Fruit fly (Drosophila melanogaster): ENCODE measurements around the gene Ugt36D1.

The Ugt36D1 gene

dm6 chr2L:18864093-18864492 is 40.7 kb downstream of the Ugt36D1 start:
- TF ChIP-seq CG32121 (GFP tag; IDR thresholded peaks at IDR 0.05): no peak
- no peak for TF ChIP-seq CG13204 (GFP tag; optimal IDR thresholded peaks at IDR 0.05)
- TF ChIP-seq gl (tag; optimal IDR thresholded peaks at IDR 0.05): no peak
- TF ChIP-seq CG14655 (GFP tag; optimal IDR thresholded peaks at IDR 0.05): no peak
- TF ChIP-seq CG9948 (tag; optimal IDR thresholded peaks at IDR 0.05): no peak

DNA sequence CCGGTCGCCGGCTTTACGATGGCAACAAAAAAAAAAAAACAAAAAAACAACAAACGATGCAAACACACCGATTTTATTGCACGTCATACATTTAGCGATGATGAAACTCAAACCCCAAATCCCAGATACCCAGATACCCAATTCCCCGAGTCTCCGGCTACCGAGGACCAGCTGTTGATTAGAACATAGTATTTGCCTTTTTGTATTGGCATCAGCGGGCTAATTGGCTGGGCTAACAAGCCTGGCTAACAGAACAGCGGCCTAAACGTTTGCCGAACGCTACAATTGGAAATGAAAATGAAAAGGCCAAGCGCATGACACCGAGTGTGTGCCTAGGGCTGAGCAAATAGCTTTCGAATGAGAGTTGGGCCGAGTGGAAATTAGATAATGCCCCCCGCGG is 41.6 kb downstream of the Ugt36D1 start:
- TF ChIP-seq D1 (tag; optimal IDR thresholded peaks at IDR 0.05) (no peak), EcR (GFP tag; optimal IDR thresholded peaks at IDR 0.05) (no peak), gl (tag; optimal IDR thresholded peaks at IDR 0.05) (no peak), rn (GFP tag; IDR thresholded peaks at IDR 0.05) (no peak), CG12605 (GFP tag; IDR thresholded peaks at IDR 0.05) (no peak), Snoo (tag; optimal IDR thresholded peaks at IDR 0.05) (no peak), Pif1A (GFP tag; optimal IDR thresholded peaks at IDR 0.05) (no peak), CG14655 (GFP tag; optimal IDR thresholded peaks at IDR 0.05) (no peak), CG10348 (GFP tag; IDR thresholded peaks at IDR 0.05) (no peak), CG17806 (tag; optimal IDR thresholded peaks at IDR 0.05) (no peak), CG9948 (tag; optimal IDR thresholded peaks at IDR 0.05) (no peak), CG13204 (GFP tag; optimal IDR thresholded peaks at IDR 0.05) (no peak), CG8301 (tag; optimal IDR thresholded peaks at IDR 0.05) (no peak)

DNA sequence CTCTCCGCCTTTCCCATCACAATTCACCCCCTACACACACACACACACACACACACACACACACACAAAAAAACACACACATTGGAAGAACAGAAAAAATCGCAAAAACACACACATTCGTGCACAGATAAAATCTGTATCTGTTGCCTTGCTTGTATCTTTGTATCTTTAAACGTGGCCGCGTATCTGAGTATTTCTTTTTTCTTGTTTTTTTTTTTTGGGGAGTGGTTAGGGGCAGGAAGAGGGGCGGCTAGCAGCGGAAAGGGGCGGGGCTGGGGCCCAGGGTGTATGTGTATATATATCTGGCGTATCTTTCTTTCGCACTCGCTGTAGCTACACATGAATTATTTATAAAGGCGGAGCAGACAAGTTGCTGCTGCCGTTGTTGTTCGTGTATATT is 43.2 kb downstream of the Ugt36D1 start:
- TF ChIP-seq CG15710 (tag; optimal IDR thresholded peaks at IDR 0.05): no peak
- TF ChIP-seq CG32121 (GFP tag; IDR thresholded peaks at IDR 0.05): no peak
- TF ChIP-seq CG34367 (tag; optimal IDR thresholded peaks at IDR 0.05): peak; percentile 15
- no peak for TF ChIP-seq Pif1B (GFP tag; optimal IDR thresholded peaks at IDR 0.05)
- TF ChIP-seq D1 (tag; optimal IDR thresholded peaks at IDR 0.05): no peak
- no peak for TF ChIP-seq CG13204 (GFP tag; optimal IDR thresholded peaks at IDR 0.05)
- TF ChIP-seq CG14655 (GFP tag; optimal IDR thresholded peaks at IDR 0.05): no peak
- no peak for TF ChIP-seq CG12605 (GFP tag; IDR thresholded peaks at IDR 0.05)
- peak; percentile 33; the same call in 1 of the 3 replicates for TF ChIP-seq CG4496 (GFP tag; IDR thresholded peaks at IDR 0.05)
- no peak for TF ChIP-seq rn (GFP tag; IDR thresholded peaks at IDR 0.05)
- TF ChIP-seq Ets98B (GFP tag; IDR thresholded peaks at IDR 0.05): 0 out of 2 replicates have a peak, but pooled peaks have one; percentile 11
- TF ChIP-seq Snoo (tag; optimal IDR thresholded peaks at IDR 0.05): peak; percentile 20
- TF ChIP-seq CG10348 (GFP tag; IDR thresholded peaks at IDR 0.05): no peak
- no peak for TF ChIP-seq Pif1A (GFP tag; optimal IDR thresholded peaks at IDR 0.05)
- no peak for TF ChIP-seq EcR (GFP tag; optimal IDR thresholded peaks at IDR 0.05)
- TF ChIP-seq CG8301 (tag; optimal IDR thresholded peaks at IDR 0.05): no peak
- TF ChIP-seq fd96Ca (GFP tag; IDR thresholded peaks at IDR 0.05): no peak
- TF ChIP-seq CG8159 (tag; optimal IDR thresholded peaks at IDR 0.05): no peak
- TF ChIP-seq gl (tag; optimal IDR thresholded peaks at IDR 0.05): peak; percentile 3
- no peak for TF ChIP-seq CG9948 (tag; optimal IDR thresholded peaks at IDR 0.05)
- TF ChIP-seq CG17806 (tag; optimal IDR thresholded peaks at IDR 0.05): no peak

dm6 chr2L:18867815-18868214 is 44.5 kb downstream of the Ugt36D1 start:
- TF ChIP-seq D1 (tag; optimal IDR thresholded peaks at IDR 0.05) (no peak), CG32121 (GFP tag; IDR thresholded peaks at IDR 0.05) (no peak), CG14655 (GFP tag; optimal IDR thresholded peaks at IDR 0.05) (no peak), CG9948 (tag; optimal IDR thresholded peaks at IDR 0.05) (no peak), Snoo (tag; optimal IDR thresholded peaks at IDR 0.05) (no peak), Pif1B (GFP tag; optimal IDR thresholded peaks at IDR 0.05) (no peak), EcR (GFP tag; optimal IDR thresholded peaks at IDR 0.05) (no peak), CG8301 (tag; optimal IDR thresholded peaks at IDR 0.05) (no peak), CG12605 (GFP tag; IDR thresholded peaks at IDR 0.05) (no peak), CG8159 (tag; optimal IDR thresholded peaks at IDR 0.05) (no peak), CG13204 (GFP tag; optimal IDR thresholded peaks at IDR 0.05) (no peak), CG10348 (GFP tag; IDR thresholded peaks at IDR 0.05) (no peak), CG15710 (tag; optimal IDR thresholded peaks at IDR 0.05) (no peak)

dm6 chr2L:18871822-18872221 is 48.5 kb downstream of the Ugt36D1 start:
- TF ChIP-seq CG8159 (tag; optimal IDR thresholded peaks at IDR 0.05): no peak
- peak; percentile 2 for TF ChIP-seq CG34367 (tag; optimal IDR thresholded peaks at IDR 0.05)

DNA sequence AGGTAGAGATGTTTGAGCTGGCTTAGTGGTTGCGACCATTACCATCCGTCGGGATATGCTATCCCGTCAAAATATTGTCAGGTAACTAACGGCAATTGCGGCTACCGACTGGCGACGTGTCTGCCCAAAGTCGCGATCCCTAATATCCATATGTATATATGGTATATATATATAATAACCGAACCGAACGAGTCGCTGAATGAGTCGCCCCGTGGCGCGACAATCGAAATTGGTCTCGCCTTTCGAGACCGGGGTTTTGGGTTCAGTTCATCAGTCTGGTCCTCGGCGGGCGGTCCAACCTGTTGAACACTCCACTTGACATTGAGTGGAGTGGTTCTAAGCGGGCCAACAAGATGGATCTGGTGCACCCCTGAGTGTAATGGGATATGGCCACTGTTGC is 51.9 kb downstream of the Ugt36D1 start:
- TF ChIP-seq Pif1A (GFP tag; optimal IDR thresholded peaks at IDR 0.05) (no peak), CG14655 (GFP tag; optimal IDR thresholded peaks at IDR 0.05) (no peak), Snoo (tag; optimal IDR thresholded peaks at IDR 0.05) (no peak), CG4496 (GFP tag; IDR thresholded peaks at IDR 0.05) (no peak), CG13204 (GFP tag; optimal IDR thresholded peaks at IDR 0.05) (no peak)

All from whole organism, pupa.